Fruit fly (Drosophila melanogaster) whole organism, embryonic: ENCODE results near the gene CG9672.

Experiments
- Atf3 ChIP-seq: fragments of 200-800 bp; sonication (Bioruptor generic); optimal IDR thresholded peaks from 3 replicates; lab custom pipeline; 2016; ENCODE audit warnings: missing biosample characterization, missing genetic modification characterization
- CG10147 ChIP-seq: fragments of 200-800 bp; sonication (Bioruptor generic); optimal IDR thresholded peaks from 2 replicates; lab custom pipeline; 2019; ENCODE audit warnings: missing biosample characterization, mild to moderate bottlenecking, missing genetic modification characterization, moderate library complexity
- CG10267 ChIP-seq: fragments of 200-800 bp; sonication (Bioruptor generic); optimal IDR thresholded peaks from 2 replicates; lab custom pipeline; 2018; ENCODE audit warnings: missing biosample characterization, mild to moderate bottlenecking, missing genetic modification characterization, moderate library complexity
- CG10543 ChIP-seq: fragments of 200-800 bp; sonication (Bioruptor generic); optimal IDR thresholded peaks from 3 replicates; lab custom pipeline; 2017; ENCODE audit warnings: missing biosample characterization, mild to moderate bottlenecking, missing genetic modification characterization, moderate library complexity
- CG11398 ChIP-seq: fragments of 200-800 bp; sonication (Bioruptor generic); optimal IDR thresholded peaks from 2 replicates; lab custom pipeline; 2016; ENCODE audit warnings: missing biosample characterization, missing genetic modification characterization
- CG12391 ChIP-seq: fragments of 200-800 bp; sonication (Bioruptor generic); optimal IDR thresholded peaks from 3 replicates; lab custom pipeline; 2018; ENCODE audit warnings: missing biosample characterization, mild to moderate bottlenecking, missing genetic modification characterization, moderate library complexity
- CG13894 ChIP-seq: fragments of 200-800 bp; sonication (Bioruptor generic); optimal IDR thresholded peaks from 3 replicates; lab custom pipeline; 2018; ENCODE audit warnings: missing biosample characterization, mild to moderate bottlenecking, missing genetic modification characterization, moderate library complexity
- CG1602 ChIP-seq: fragments of 200-800 bp; sonication (Bioruptor generic); optimal IDR thresholded peaks from 3 replicates; lab custom pipeline; 2016; ENCODE audit warnings: missing biosample characterization, missing genetic modification characterization
- CG17328 ChIP-seq: fragments of 200-800 bp; sonication (Bioruptor generic); IDR thresholded peaks from 2 replicates; pipeline ENCODE4 v1.3.6; 2022; ENCODE audit warnings: missing biosample characterization, missing genetic modification characterization
- CG17612 ChIP-seq: fragments of 200-800 bp; sonication (Bioruptor generic); IDR thresholded peaks from 2 replicates; pipeline ENCODE4 v1.3.6; 2022; ENCODE audit warnings: missing biosample characterization, missing genetic modification characterization
- CG3065 ChIP-seq: fragments of 200-800 bp; sonication (Bioruptor generic); optimal IDR thresholded peaks from 2 replicates; lab custom pipeline; 2016; ENCODE audit warnings: missing biosample characterization, missing genetic modification characterization
- CG31388 ChIP-seq: fragments of 200-800 bp; sonication (Bioruptor generic); optimal IDR thresholded peaks from 2 replicates; lab custom pipeline; 2016; ENCODE audit warnings: missing biosample characterization, missing genetic modification characterization
- CG3407 ChIP-seq: fragments of 200-800 bp; sonication (Bioruptor generic); optimal IDR thresholded peaks from 2 replicates; lab custom pipeline; 2018; ENCODE audit warnings: missing biosample characterization, mild to moderate bottlenecking, missing genetic modification characterization
- CG4328 ChIP-seq: fragments of 200-800 bp; sonication (Bioruptor generic); optimal IDR thresholded peaks from 3 replicates; lab custom pipeline; 2017; ENCODE audit warnings: missing biosample characterization, missing genetic modification reagents, missing genetic modification characterization
- CG4424 ChIP-seq: fragments of 200-800 bp; sonication (Bioruptor generic); optimal IDR thresholded peaks from 3 replicates; lab custom pipeline; 2016; ENCODE audit warnings: missing biosample characterization, missing genetic modification characterization
- CG5245 ChIP-seq: fragments of 200-800 bp; sonication (Bioruptor generic); optimal IDR thresholded peaks from 3 replicates; lab custom pipeline; 2016; ENCODE audit warnings: missing biosample characterization, missing genetic modification characterization
- CG9727 ChIP-seq: fragments of 200-800 bp; sonication (Bioruptor generic); optimal IDR thresholded peaks from 3 replicates; lab custom pipeline; 2017; ENCODE audit warnings: missing biosample characterization, mild to moderate bottlenecking, missing genetic modification characterization
- CG9817 ChIP-seq: fragments of 200-800 bp; sonication (Bioruptor generic); optimal IDR thresholded peaks from 2 replicates; lab custom pipeline; 2018; ENCODE audit warnings: missing biosample characterization, mild to moderate bottlenecking, missing genetic modification characterization, moderate library complexity
- Camta ChIP-seq: fragments of 200-800 bp; sonication (Bioruptor generic); optimal IDR thresholded peaks from 2 replicates; lab custom pipeline; 2016; ENCODE audit warnings: missing biosample characterization, missing genetic modification characterization
- CkIIα-i1 ChIP-seq: fragments of 200-800 bp; sonication (Bioruptor generic); IDR thresholded peaks from 2 replicates; pipeline ENCODE4 v1.3.6; 2022; ENCODE audit warnings: missing biosample characterization, missing genetic modification characterization
- D19B ChIP-seq: fragments of 200-800 bp; sonication (Bioruptor generic); optimal IDR thresholded peaks from 2 replicates; lab custom pipeline; 2017; ENCODE audit warnings: missing biosample characterization, mild to moderate bottlenecking, missing genetic modification characterization
- Dad ChIP-seq: fragments of 200-800 bp; sonication (Bioruptor generic); optimal IDR thresholded peaks from 3 replicates; lab custom pipeline; 2016; ENCODE audit warnings: missing biosample characterization, missing genetic modification characterization
- Fer1 ChIP-seq: fragments of 200-800 bp; sonication (Bioruptor generic); optimal IDR thresholded peaks from 2 replicates; lab custom pipeline; 2017; ENCODE audit warnings: missing biosample characterization, mild to moderate bottlenecking, missing genetic modification characterization
- Gsc ChIP-seq: fragments of 200-800 bp; sonication (Bioruptor generic); IDR thresholded peaks from 2 replicates; pipeline ENCODE4 v1.3.6; 2022; ENCODE audit warnings: missing biosample characterization, missing genetic modification characterization
- HHEX ChIP-seq: fragments of 200-800 bp; sonication (Bioruptor generic); optimal IDR thresholded peaks from 3 replicates; lab custom pipeline; 2017; ENCODE audit warnings: missing biosample characterization, mild to moderate bottlenecking, missing genetic modification characterization, missing genetic modification reagents
- Hmx ChIP-seq: fragments of 200-800 bp; sonication (Bioruptor generic); optimal IDR thresholded peaks from 2 replicates; lab custom pipeline; 2016; ENCODE audit warnings: missing biosample characterization, missing genetic modification characterization
- Hsf ChIP-seq: fragments of 200-800 bp; sonication (Bioruptor generic); optimal IDR thresholded peaks from 3 replicates; lab custom pipeline; 2016; ENCODE audit warnings: missing biosample characterization, missing genetic modification characterization
- Jarid2 ChIP-seq: fragments of 200-800 bp; sonication (Bioruptor generic); optimal IDR thresholded peaks from 3 replicates; lab custom pipeline; 2017; ENCODE audit warnings: mild to moderate bottlenecking, missing biosample characterization, missing genetic modification reagents, missing genetic modification characterization
- Meics ChIP-seq: fragments of 200-800 bp; sonication (Bioruptor generic); optimal IDR thresholded peaks from 2 replicates; lab custom pipeline; 2017; ENCODE audit warnings: missing biosample characterization, mild to moderate bottlenecking, missing genetic modification characterization
- Optix ChIP-seq: fragments of 200-800 bp; sonication (Bioruptor generic); IDR thresholded peaks from 3 replicates; pipeline ENCODE4 v1.3.6; 2022; ENCODE audit warnings: missing biosample characterization, missing genetic modification characterization
- Xbp1 ChIP-seq: fragments of 200-800 bp; sonication (Bioruptor generic); optimal IDR thresholded peaks from 3 replicates; lab custom pipeline; 2016; ENCODE audit warnings: missing biosample characterization, mild to moderate bottlenecking, missing genetic modification characterization
- abd-A ChIP-seq: fragments of 200-800 bp; sonication (Bioruptor generic); optimal IDR thresholded peaks from 3 replicates; lab custom pipeline; 2019; ENCODE audit warnings: missing biosample characterization, mild to moderate bottlenecking, missing genetic modification characterization, moderate library complexity
- ap ChIP-seq: fragments of 200-800 bp; sonication (Bioruptor generic); IDR thresholded peaks from 2 replicates; pipeline ENCODE4 v1.3.6; 2022; ENCODE audit warnings: missing biosample characterization, missing genetic modification characterization
- ase ChIP-seq: fragments of 200-800 bp; sonication (Bioruptor generic); IDR thresholded peaks from 3 replicates; pipeline ENCODE4 v1.3.6; 2022; ENCODE audit warnings: missing biosample characterization, missing genetic modification characterization
- bigmax ChIP-seq: fragments of 200-800 bp; sonication (Bioruptor generic); optimal IDR thresholded peaks from 2 replicates; lab custom pipeline; 2018; ENCODE audit warnings: missing biosample characterization, mild to moderate bottlenecking, missing genetic modification characterization
- danr ChIP-seq: fragments of 200-800 bp; sonication (Bioruptor generic); IDR thresholded peaks from 2 replicates; pipeline ENCODE4 v1.3.6; 2022; ENCODE audit warnings: missing biosample characterization, missing genetic modification characterization
- dmrt11E ChIP-seq: fragments of 200-800 bp; sonication (Bioruptor generic); optimal IDR thresholded peaks from 3 replicates; lab custom pipeline; 2018; ENCODE audit warnings: missing biosample characterization, mild to moderate bottlenecking, missing genetic modification characterization, moderate library complexity
- dmrt99B ChIP-seq: fragments of 200-800 bp; sonication (Bioruptor generic); optimal IDR thresholded peaks from 2 replicates; lab custom pipeline; 2018; ENCODE audit warnings: missing biosample characterization, mild to moderate bottlenecking, missing genetic modification characterization, moderate library complexity
- ems ChIP-seq: fragments of 200-800 bp; sonication (Bioruptor generic); optimal IDR thresholded peaks from 3 replicates; lab custom pipeline; 2016; ENCODE audit warnings: missing biosample characterization, missing genetic modification characterization
- ewg ChIP-seq: fragments of 200-800 bp; sonication (Bioruptor generic); optimal IDR thresholded peaks from 3 replicates; lab custom pipeline; 2017; ENCODE audit warnings: mild to moderate bottlenecking, missing biosample characterization, missing genetic modification reagents, missing genetic modification characterization
- fd64A ChIP-seq: fragments of 200-800 bp; sonication (Bioruptor generic); optimal IDR thresholded peaks from 3 replicates; lab custom pipeline; 2018; ENCODE audit warnings: missing biosample characterization, mild to moderate bottlenecking, missing genetic modification characterization
- h ChIP-seq: fragments of >200 bp; optimal IDR thresholded peaks from 2 replicates; lab custom pipeline; 2017
- inv ChIP-seq: fragments of 200-800 bp; sonication (Bioruptor generic); IDR thresholded peaks from 2 replicates; pipeline ENCODE4 v1.3.6; 2022; ENCODE audit warnings: missing biosample characterization, missing genetic modification characterization; ENCODE audit not compliant: partially characterized antibody
- luna ChIP-seq: fragments of 200-800 bp; sonication (Bioruptor generic); optimal IDR thresholded peaks from 2 replicates; lab custom pipeline; 2016; ENCODE audit warnings: missing biosample characterization, missing genetic modification characterization
- oc ChIP-seq: fragments of 200-800 bp; sonication (Bioruptor generic); optimal IDR thresholded peaks from 2 replicates; lab custom pipeline; 2018; ENCODE audit warnings: missing biosample characterization, mild to moderate bottlenecking, missing genetic modification characterization, moderate library complexity
- pb ChIP-seq: fragments of 200-800 bp; sonication (Bioruptor generic); optimal IDR thresholded peaks from 3 replicates; lab custom pipeline; 2016; ENCODE audit warnings: missing biosample characterization, missing genetic modification characterization
- ranshi ChIP-seq: fragments of 200-800 bp; sonication (Bioruptor generic); IDR thresholded peaks from 2 replicates; pipeline ENCODE4 v1.3.6; 2022; ENCODE audit warnings: missing biosample characterization, missing genetic modification characterization
- sens-2 ChIP-seq: fragments of 200-800 bp; sonication (Bioruptor generic); IDR thresholded peaks from 2 replicates; pipeline ENCODE4 v1.3.6; 2022; ENCODE audit warnings: missing biosample characterization, missing genetic modification characterization
- shn ChIP-seq: fragments of 200-800 bp; sonication (Bioruptor generic); optimal IDR thresholded peaks from 3 replicates; lab custom pipeline; 2016; ENCODE audit warnings: missing biosample characterization, missing genetic modification characterization
- sob ChIP-seq: fragments of 200-800 bp; sonication (Bioruptor generic); IDR thresholded peaks from 2 replicates; pipeline ENCODE4 v1.3.6; 2022; ENCODE audit warnings: missing biosample characterization, missing genetic modification characterization
- tin ChIP-seq: fragments of 200-800 bp; sonication (Bioruptor generic); optimal IDR thresholded peaks from 3 replicates; lab custom pipeline; 2016; ENCODE audit warnings: missing biosample characterization, missing genetic modification characterization

The CG9672 gene

DNA sequence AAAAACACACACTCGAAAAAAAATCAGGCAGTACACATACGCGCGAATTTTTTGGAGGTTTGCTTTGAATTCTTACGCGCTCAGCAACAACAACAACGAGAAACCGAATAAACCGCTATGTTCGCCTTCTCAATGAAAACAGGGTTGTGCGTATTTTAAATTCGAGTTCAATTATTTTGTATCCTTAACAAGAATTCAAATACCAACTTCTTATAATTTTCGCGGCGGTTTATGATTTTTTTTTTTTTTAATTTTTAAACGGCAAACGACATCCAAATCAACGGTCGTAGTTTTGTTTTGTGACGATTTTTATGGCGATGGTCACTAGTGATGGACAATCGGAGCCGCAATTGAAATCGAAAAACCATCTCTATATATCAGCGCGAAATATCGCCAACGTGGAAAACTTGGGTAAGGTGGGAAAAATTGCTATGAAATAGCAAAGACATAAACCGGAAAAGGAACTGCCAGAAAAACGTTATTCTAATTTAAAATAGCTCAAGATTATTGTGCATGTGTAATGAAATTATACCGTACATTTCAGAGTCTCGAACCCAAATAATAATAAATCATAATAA, 45.0 kb upstream of the CG9672 start, which contains the start of gene goe (continued):
- no peak for TF ChIP-seq CG31388 (GFP tag; lab: Kevin White, UChicago)
- TF ChIP-seq ewg (GFP tag; lab: Kevin White, UChicago), result peak; percentile 73
- peak; percentile 67 for TF ChIP-seq ap
- peak; percentile 74 for TF ChIP-seq Atf3 (GFP tag; lab: Kevin White, UChicago)
- TF ChIP-seq ranshi (GFP tag; lab: Robert Waterston, UW), result peak; percentile 68
- peak; percentile 73; the same call in 2 of the 3 replicates for TF ChIP-seq ase (GFP tag; lab: Robert Waterston, UW)
- no peak for TF ChIP-seq Gsc (GFP tag; lab: Robert Waterston, UW)
- peak; percentile 65 for TF ChIP-seq pb
- TF ChIP-seq CG9727 (GFP tag; lab: Kevin White, UChicago), result peak; percentile 84
- no peak for TF ChIP-seq fd64A (GFP tag; lab: Kevin White, UChicago)
- TF ChIP-seq tin (GFP tag; lab: Kevin White, UChicago), result peak; percentile 72
- peak; percentile 49 for TF ChIP-seq Jarid2 (GFP tag; lab: Kevin White, UChicago)
- peak; percentile 73 for TF ChIP-seq CG11398 (GFP tag; lab: Kevin White, UChicago)
- TF ChIP-seq h (lab: Kevin White, UChicago), result no peak
- TF ChIP-seq sob (GFP tag; lab: Robert Waterston, UW), result peak; percentile 94
- peak; percentile 94 for TF ChIP-seq inv (GFP tag; lab: Robert Waterston, UW)
- peak; percentile 42 for TF ChIP-seq Hmx (GFP tag; lab: Kevin White, UChicago)
- peak; percentile 84 for TF ChIP-seq CG9817 (tag; lab: Kevin White, UChicago)
- TF ChIP-seq ems (GFP tag; lab: Kevin White, UChicago), result peak; percentile 64
- TF ChIP-seq abd-A (tag; lab: Kevin White, UChicago), result no peak
- TF ChIP-seq CkIIα-i1 (GFP tag; lab: Robert Waterston, UW), result no peak
- peak; percentile 24 for TF ChIP-seq dmrt99B (tag; lab: Kevin White, UChicago)
- peak; percentile 72 for TF ChIP-seq Camta (GFP tag; lab: Kevin White, UChicago)
- peak; percentile 85 for TF ChIP-seq Hsf (GFP tag; lab: Kevin White, UChicago)
- TF ChIP-seq CG3065, result peak; percentile 73
- peak; percentile 70 for TF ChIP-seq CG13894 (tag; lab: Kevin White, UChicago)
- peak; percentile 86 for TF ChIP-seq CG12391 (tag; lab: Kevin White, UChicago)
- peak; percentile 0 for TF ChIP-seq bigmax (GFP tag; lab: Kevin White, UChicago)
- peak; percentile 60; the same call in 1 of the 2 replicates for TF ChIP-seq CG17612 (GFP tag; lab: Robert Waterston, UW)
- TF ChIP-seq HHEX, result peak; percentile 59
- peak; percentile 89 for TF ChIP-seq CG10543
- peak; percentile 33 for TF ChIP-seq CG5245
- peak; percentile 89 for TF ChIP-seq shn
- TF ChIP-seq danr (GFP tag; lab: Robert Waterston, UW), result 0 out of 2 replicates have a peak, but pooled peaks have one; percentile 32
- TF ChIP-seq CG3407, result peak; percentile 76
- TF ChIP-seq dmrt11E (tag; lab: Kevin White, UChicago), result peak; percentile 68
- peak; percentile 70 for TF ChIP-seq CG4424 (GFP tag; lab: Kevin White, UChicago)
- peak; percentile 82 for TF ChIP-seq CG17328 (GFP tag; lab: Robert Waterston, UW)
- TF ChIP-seq CG4328 (GFP tag; lab: Kevin White, UChicago), result peak; percentile 64
- TF ChIP-seq Dad (GFP tag; lab: Kevin White, UChicago), result peak; percentile 90
- TF ChIP-seq CG10267 (tag; lab: Kevin White, UChicago), result peak; percentile 62
- peak; percentile 20 for TF ChIP-seq D19B (GFP tag; lab: Kevin White, UChicago)
- peak; percentile 89 for TF ChIP-seq luna (GFP tag; lab: Kevin White, UChicago)
- TF ChIP-seq sens-2 (GFP tag; lab: Robert Waterston, UW), result peak; percentile 70
- TF ChIP-seq Meics (GFP tag; lab: Kevin White, UChicago), result peak; percentile 85
- peak; percentile 70 for TF ChIP-seq CG1602 (GFP tag; lab: Kevin White, UChicago)
- peak; percentile 49 for TF ChIP-seq CG10147 (GFP tag; lab: Kevin White, UChicago)
- TF ChIP-seq Optix (GFP tag; lab: Robert Waterston, UW), result peak; percentile 73; the same call in 2 of the 3 replicates
- TF ChIP-seq Fer1 (GFP tag; lab: Kevin White, UChicago), result peak; percentile 77
- peak; percentile 88 for TF ChIP-seq Xbp1 (GFP tag; lab: Kevin White, UChicago)
- peak; percentile 43 for TF ChIP-seq oc (tag; lab: Kevin White, UChicago)
